Worm (Caenorhabditis elegans): ENCODE data around the gene C47G2.3.

- TF ChIP-seq him-1 (tag; optimal IDR thresholded peaks at IDR 0.05) (no peak), W03F9.2 (tag; optimal IDR thresholded peaks at IDR 0.05) (no peak)
Measured at ce11 chrII:11242918-11243317, 47.0 kb downstream of the C47G2.3 start.
